Worm (Caenorhabditis elegans): ENCODE measurements around the gene nspe-2.

DNA sequence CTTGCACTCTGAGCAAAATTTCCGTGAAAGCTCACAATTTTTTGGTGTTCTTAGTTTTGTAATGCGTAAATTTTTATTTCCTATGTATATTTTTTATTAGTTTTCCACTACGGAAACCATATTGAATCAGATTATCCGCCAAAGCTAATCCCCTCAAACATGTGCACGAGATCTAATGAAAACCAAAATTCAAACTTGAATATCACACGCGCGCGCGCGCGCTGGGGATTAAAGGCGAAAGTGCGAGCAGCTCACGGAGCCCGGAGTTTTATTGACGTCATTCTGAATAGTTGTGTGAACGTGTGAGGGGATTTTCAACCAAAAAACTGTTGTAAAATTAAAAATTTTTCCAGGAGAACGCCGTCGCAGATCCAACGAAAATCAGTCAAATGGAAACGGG is 49.7 kb upstream of the nspe-2 start:
- TF ChIP-seq C38D4.7 (GFP tag; optimal IDR thresholded peaks at IDR 0.05) = no peak
- no peak for TF ChIP-seq fax-1 (tag; optimal IDR thresholded peaks at IDR 0.05)
- no peak for TF ChIP-seq rnt-1 (tag; optimal IDR thresholded peaks at IDR 0.05)
- TF ChIP-seq nhr-232 (tag; optimal IDR thresholded peaks at IDR 0.05) = no peak
- no peak for TF ChIP-seq ceh-24 (tag; optimal IDR thresholded peaks at IDR 0.05)
- TF ChIP-seq mec-3 (tag; optimal IDR thresholded peaks at IDR 0.05; ENCODE audit: borderline replicate concordance) = no peak
